Worm (Caenorhabditis elegans) whole organism, L4 larva: ENCODE results near the gene ima-3.

ENCODE experiments used
- F44E2.7 ChIP-seq: fragments of 200-800 bp; sonication (Bioruptor generic); IDR thresholded peaks from 2 replicates; pipeline ENCODE4 v2.1.2; 2022; ENCODE audit warnings: missing genetic modification characterization, missing compliant biosample characterization
- R02D3.7 ChIP-seq: fragments of 150-350 bp; sonication (generic microtip); optimal IDR thresholded peaks from 3 replicates; lab custom pipeline; 2014; ENCODE audit warnings: missing biosample characterization, missing genetic modification characterization
- T20F7.1 ChIP-seq: fragments of 200-800 bp; sonication (Bioruptor generic); optimal IDR thresholded peaks from 2 replicates; lab custom pipeline; 2018; ENCODE audit warnings: mild to moderate bottlenecking, missing genetic modification characterization, missing compliant biosample characterization
- Y105C5A.15 ChIP-seq: fragments of 200-800 bp; sonication (Bioruptor generic); IDR thresholded peaks from 2 replicates; pipeline ENCODE4 v1.3.6; 2022; ENCODE audit warnings: missing genetic modification characterization, missing compliant biosample characterization
- Y48G9A.11 ChIP-seq: fragments of 200-800 bp; sonication (Bioruptor generic); IDR thresholded peaks from 2 replicates; pipeline ENCODE4 v1.3.6; 2022; ENCODE audit warnings: missing genetic modification reagents, missing genetic modification characterization, missing compliant biosample characterization
- Y5F2A.4 ChIP-seq: fragments of 200-800 bp; sonication (Bioruptor generic); optimal IDR thresholded peaks from 2 replicates; lab custom pipeline; 2018; ENCODE audit warnings: mild to moderate bottlenecking, missing genetic modification characterization, missing compliant biosample characterization
- ZK337.2 ChIP-seq: fragments of 200-800 bp; sonication (Bioruptor generic); IDR thresholded peaks from 2 replicates; pipeline ENCODE4 v1.3.6; 2022; ENCODE audit warnings: missing genetic modification reagents, missing genetic modification characterization, missing compliant biosample characterization
- attf-4 ChIP-seq: sonication (generic microtip); optimal IDR thresholded peaks from 3 replicates; lab custom pipeline; 2017; ENCODE audit warnings: missing biosample characterization, missing genetic modification characterization
- ceh-20 ChIP-seq: fragments of 200-800 bp; sonication (Bioruptor generic); IDR thresholded peaks from 2 replicates; pipeline ENCODE4 v1.3.6; 2022; ENCODE audit warnings: missing genetic modification reagents, missing genetic modification characterization, missing compliant biosample characterization
- ceh-28 ChIP-seq: fragments of 150-350 bp; optimal IDR thresholded peaks from 2 replicates; lab custom pipeline; 2014; ENCODE audit warnings: missing biosample characterization, missing genetic modification reagents, missing genetic modification characterization
- ceh-44 ChIP-seq: fragments of 200-800 bp; sonication (Bioruptor generic); IDR thresholded peaks from 2 replicates; pipeline ENCODE4 v1.3.6; 2022; ENCODE audit warnings: missing genetic modification reagents, missing genetic modification characterization, missing compliant biosample characterization
- ceh-62 ChIP-seq: sonication (generic microtip); optimal IDR thresholded peaks from 2 replicates; lab custom pipeline; 2017; ENCODE audit warnings: missing biosample characterization, missing genetic modification characterization
- ceh-82 ChIP-seq: sonication (generic microtip); optimal IDR thresholded peaks from 2 replicates; lab custom pipeline; 2017; ENCODE audit warnings: missing biosample characterization, missing genetic modification characterization
- ces-1 ChIP-seq: fragments of 150-350 bp; sonication (generic microtip); optimal IDR thresholded peaks from 4 replicates; lab custom pipeline; 2014; ENCODE audit warnings: missing biosample characterization, missing genetic modification reagents, missing genetic modification characterization
- ctbp-1 ChIP-seq: fragments of 200-800 bp; sonication (Bioruptor generic); IDR thresholded peaks from 2 replicates; pipeline ENCODE4 v1.3.6; 2022; ENCODE audit warnings: missing genetic modification reagents, missing genetic modification characterization, missing compliant biosample characterization
- daf-12 ChIP-seq: fragments of 150-350 bp; optimal IDR thresholded peaks from 2 replicates; lab custom pipeline; 2014; ENCODE audit warnings: missing biosample characterization, missing genetic modification reagents, missing genetic modification characterization
- daf-16 ChIP-seq, 3 experiments: sonication (generic microtip); optimal IDR thresholded peaks; 2 replicates each; lab custom pipeline; 2016 to 2017; ENCODE audit warnings: missing genetic modification characterization in 3 of 3, missing genetic modification reagents in 3 of 3, mild to moderate bottlenecking in 2 of 3, missing compliant biosample characterization in 2 of 3, missing biosample characterization in 1 of 3, moderate library complexity in 1 of 3
- daf-19 ChIP-seq: fragments of 200-800 bp; sonication (Bioruptor generic); conservative IDR thresholded peaks from 2 replicates; pipeline ENCODE4 v1.3.6; 2022; ENCODE audit warnings: missing genetic modification characterization, missing compliant biosample characterization
- daf-8 ChIP-seq: fragments of 200-800 bp; sonication (Bioruptor generic); IDR thresholded peaks from 2 replicates; pipeline ENCODE4 v1.3.6; 2022; ENCODE audit warnings: missing genetic modification characterization, missing compliant biosample characterization
- dmd-6 ChIP-seq: fragments of 200-800 bp; sonication (Bioruptor generic); IDR thresholded peaks from 2 replicates; pipeline ENCODE4 v1.3.6; 2022; ENCODE audit warnings: missing genetic modification reagents, missing genetic modification characterization, missing compliant biosample characterization
- duxl-1 ChIP-seq: sonication (generic microtip); optimal IDR thresholded peaks from 2 replicates; lab custom pipeline; 2016; ENCODE audit warnings: mild to moderate bottlenecking, missing genetic modification characterization, moderate library complexity, missing compliant biosample characterization; ENCODE audit not compliant: poor library complexity
- egl-27 ChIP-seq: sonication (generic microtip); optimal IDR thresholded peaks from 3 replicates; lab custom pipeline; 2017; ENCODE audit warnings: missing biosample characterization, missing genetic modification reagents, missing genetic modification characterization
- fkh-10 ChIP-seq: fragments of 150-350 bp; optimal IDR thresholded peaks from 2 replicates; lab custom pipeline; 2014; ENCODE audit warnings: missing biosample characterization, missing genetic modification reagents, missing genetic modification characterization
- gei-8 ChIP-seq: fragments of 200-800 bp; sonication (Bioruptor generic); optimal IDR thresholded peaks from 2 replicates; lab custom pipeline; 2018; ENCODE audit warnings: mild to moderate bottlenecking, missing genetic modification characterization, missing compliant biosample characterization
- jun-1 ChIP-seq: fragments of 150-350 bp; optimal IDR thresholded peaks from 2 replicates; lab custom pipeline; 2014; ENCODE audit warnings: missing biosample characterization, missing genetic modification reagents, missing genetic modification characterization
- lim-7 ChIP-seq: fragments of 200-800 bp; sonication (Bioruptor generic); IDR thresholded peaks from 2 replicates; pipeline ENCODE4 v1.3.6; 2022; ENCODE audit warnings: missing genetic modification characterization, missing compliant biosample characterization
- lin-1 ChIP-seq: fragments of 200-800 bp; sonication (Bioruptor generic); IDR thresholded peaks from 2 replicates; pipeline ENCODE4 v1.3.6; 2022; ENCODE audit warnings: missing genetic modification reagents, missing genetic modification characterization, missing compliant biosample characterization
- lin-15B ChIP-seq: fragments of 150-350 bp; sonication (generic microtip); optimal IDR thresholded peaks from 3 replicates; lab custom pipeline; 2014; ENCODE audit warnings: missing biosample characterization, missing genetic modification characterization
- lin-39 ChIP-seq: fragments of 150-350 bp; optimal IDR thresholded peaks from 2 replicates; lab custom pipeline; 2014; ENCODE audit warnings: missing biosample characterization, missing genetic modification reagents, missing genetic modification characterization
- lsy-2 ChIP-seq, 2 experiments: fragments of 150-350 bp in 1 of 2; sonication (generic microtip) in 1 of 2; optimal IDR thresholded peaks; 2 replicates each; lab custom pipeline; 2014 to 2017; ENCODE audit warnings: missing biosample characterization in 2 of 2, missing genetic modification characterization in 2 of 2
- madf-5 ChIP-seq, 2 experiments: fragments of 200-800 bp; sonication (Bioruptor generic); IDR thresholded peaks; 2 replicates each; pipeline ENCODE4 v1.3.6; 2022; ENCODE audit warnings: missing compliant biosample characterization in 2 of 2, missing genetic modification characterization in 2 of 2
- mdl-1 ChIP-seq, 2 experiments: fragments of 150-350 bp in 1 of 2; sonication (generic microtip) in 1 of 2; optimal IDR thresholded peaks; 2 replicates each; lab custom pipeline; 2014 to 2017; ENCODE audit warnings: missing biosample characterization in 2 of 2, missing genetic modification characterization in 2 of 2
- mep-1 ChIP-seq: fragments of 150-350 bp; sonication (generic microtip); optimal IDR thresholded peaks from 3 replicates; lab custom pipeline; 2014; ENCODE audit warnings: missing biosample characterization, missing genetic modification characterization
- mes-2 ChIP-seq: sonication (generic microtip); optimal IDR thresholded peaks from 2 replicates; lab custom pipeline; 2016; ENCODE audit warnings: missing genotype, mild to moderate bottlenecking, missing genetic modification characterization, missing compliant biosample characterization; ENCODE audit not compliant: poor library complexity, severe bottlenecking
- nhr-10 ChIP-seq: fragments of 150-350 bp; optimal IDR thresholded peaks from 2 replicates; lab custom pipeline; 2014; ENCODE audit warnings: missing biosample characterization, missing genetic modification characterization
- nhr-102 ChIP-seq: sonication (generic microtip); optimal IDR thresholded peaks from 2 replicates; lab custom pipeline; 2016; ENCODE audit warnings: mild to moderate bottlenecking, missing genetic modification characterization, moderate library complexity, missing compliant biosample characterization
- nhr-111 ChIP-seq: fragments of 200-800 bp; sonication (Bioruptor generic); optimal IDR thresholded peaks from 2 replicates; lab custom pipeline; 2018; ENCODE audit warnings: mild to moderate bottlenecking, missing genetic modification characterization, missing compliant biosample characterization
- nhr-237 ChIP-seq: sonication (generic microtip); optimal IDR thresholded peaks from 2 replicates; lab custom pipeline; 2017; ENCODE audit warnings: missing biosample characterization, missing genetic modification characterization
- nhr-28 ChIP-seq: fragments of 150-350 bp; optimal IDR thresholded peaks from 2 replicates; lab custom pipeline; 2014; ENCODE audit warnings: missing biosample characterization, missing genetic modification characterization
- nhr-42 ChIP-seq: fragments of 200-800 bp; sonication (Bioruptor generic); IDR thresholded peaks from 2 replicates; pipeline ENCODE4 v1.3.6; 2022; ENCODE audit warnings: missing genetic modification characterization, missing compliant biosample characterization
- nhr-48 ChIP-seq: sonication (generic microtip); optimal IDR thresholded peaks from 2 replicates; lab custom pipeline; 2016; ENCODE audit warnings: mild to moderate bottlenecking, missing genetic modification characterization, missing compliant biosample characterization
- pqm-1 ChIP-seq: sonication (generic microtip); optimal IDR thresholded peaks from 2 replicates; lab custom pipeline; 2017; ENCODE audit warnings: missing biosample characterization, missing genetic modification characterization
- saeg-2 ChIP-seq: fragments of 200-800 bp; sonication (Bioruptor generic); IDR thresholded peaks from 2 replicates; pipeline ENCODE4 v1.3.6; 2022; ENCODE audit warnings: missing genetic modification reagents, missing genetic modification characterization, missing compliant biosample characterization
- sdz-12 ChIP-seq: fragments of 200-800 bp; sonication (Bioruptor generic); optimal IDR thresholded peaks from 2 replicates; lab custom pipeline; 2018; ENCODE audit warnings: mild to moderate bottlenecking, missing genetic modification characterization, missing compliant biosample characterization
- set-16 ChIP-seq: fragments of 200-800 bp; sonication (Bioruptor generic); IDR thresholded peaks from 2 replicates; pipeline ENCODE4 v1.3.6; 2022; ENCODE audit warnings: missing genetic modification reagents, missing genetic modification characterization, missing compliant biosample characterization
- spr-1 ChIP-seq: sonication (generic microtip); optimal IDR thresholded peaks from 2 replicates; lab custom pipeline; 2016; ENCODE audit warnings: mild to moderate bottlenecking, missing genetic modification characterization, missing compliant biosample characterization
- tag-97 ChIP-seq: fragments of 200-800 bp; sonication (Bioruptor generic); IDR thresholded peaks from 2 replicates; pipeline ENCODE4 v1.3.6; 2022; ENCODE audit warnings: missing genetic modification characterization, missing compliant biosample characterization
- tra-1 ChIP-seq: fragments of 200-800 bp; sonication (Bioruptor generic); IDR thresholded peaks from 2 replicates; pipeline ENCODE4 v1.3.6; 2022; ENCODE audit warnings: missing genetic modification reagents, missing genetic modification characterization, missing compliant biosample characterization
- vab-7 ChIP-seq: fragments of 200-800 bp; sonication (Bioruptor generic); IDR thresholded peaks from 2 replicates; pipeline ENCODE4 v1.3.6; 2022; ENCODE audit warnings: missing genetic modification reagents, missing genetic modification characterization, missing compliant biosample characterization
- zfp-3 ChIP-seq: fragments of 200-800 bp; sonication (Bioruptor generic); conservative IDR thresholded peaks from 2 replicates; pipeline ENCODE4 v1.3.6; 2022; ENCODE audit warnings: missing genetic modification reagents, missing genetic modification characterization, missing compliant biosample characterization
- ztf-11 ChIP-seq: fragments of 150-350 bp; optimal IDR thresholded peaks from 2 replicates; lab custom pipeline; 2014; ENCODE audit warnings: missing biosample characterization, missing genetic modification characterization

ima-3 gene

DNA sequence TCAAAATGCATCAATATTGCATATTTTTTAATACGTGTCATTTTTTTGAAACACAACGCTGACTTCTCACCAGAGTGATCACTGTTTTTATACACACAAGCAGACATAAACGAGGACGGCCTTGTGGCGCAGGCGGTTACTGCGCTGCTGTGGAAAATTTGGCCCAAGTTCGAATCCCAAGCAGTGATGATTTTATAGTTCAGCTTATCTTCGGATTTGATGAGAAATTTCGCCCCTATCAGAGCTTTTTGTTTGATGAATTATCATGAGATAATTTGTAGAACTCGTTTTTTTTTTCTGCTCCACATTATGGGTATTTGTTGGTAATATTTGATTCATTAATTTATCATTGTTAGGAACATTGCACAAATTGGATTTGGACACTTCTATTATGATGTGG lies 12.5 kb upstream of the ima-3 start (continued):
- TF ChIP-seq R02D3.7 (tag; lab: Kevin White, UChicago) (peak; percentile 34), daf-19 (GFP tag; lab: Robert Waterston, UW) (no peak; the same call in 1 of the 2 replicates), mdl-1 (tag; optimal IDR thresholded peaks at IDR 0.05; lab: Kevin White, UChicago) (peak in 1 of 2 experiments; percentile 21), mep-1 (tag; lab: Kevin White, UChicago) (peak; percentile 86), daf-8 (GFP tag; lab: Robert Waterston, UW) (no peak), madf-5 (GFP tag; IDR thresholded peaks at IDR 0.05; lab: Robert Waterston, UW) (peak; percentile 90 to 95), jun-1 (tag; lab: Kevin White, UChicago) (peak; percentile 41), nhr-28 (tag; lab: Kevin White, UChicago) (peak; percentile 25), nhr-48 (tag; lab: Kevin White, UChicago) (peak; percentile 81), ceh-20 (GFP tag; lab: Robert Waterston, UW) (no peak; the same call in none of the 2 replicates), vab-7 (GFP tag; lab: Robert Waterston, UW) (peak; percentile 95), zfp-3 (GFP tag; lab: Robert Waterston, UW) (peak; percentile 84), saeg-2 (GFP tag; lab: Robert Waterston, UW) (peak; percentile 79), nhr-42 (peak; percentile 87), lin-1 (GFP tag; lab: Robert Waterston, UW) (peak; percentile 92), spr-1 (peak; percentile 89), lsy-2 (tag; optimal IDR thresholded peaks at IDR 0.05; lab: Kevin White, UChicago) (peak in 1 of 2 experiments; percentile 75), tra-1 (peak; percentile 90), ctbp-1 (GFP tag; lab: Robert Waterston, UW) (peak; percentile 94), Y105C5A.15 (GFP tag; lab: Robert Waterston, UW) (peak; percentile 98), mes-2 (tag; lab: Kevin White, UChicago) (peak; percentile 93), ztf-11 (no peak), duxl-1 (peak; percentile 94), lim-7 (peak; percentile 100), dmd-6 (GFP tag; lab: Robert Waterston, UW) (peak; percentile 73), lin-39 (tag; lab: Kevin White, UChicago) (no peak), sdz-12 (GFP tag; lab: Kevin White, UChicago) (peak; percentile 95), F44E2.7 (GFP tag; lab: Robert Waterston, UW) (peak; percentile 97), ceh-44 (GFP tag; lab: Robert Waterston, UW) (peak; percentile 93), pqm-1 (tag; lab: Kevin White, UChicago) (peak; percentile 7), ceh-82 (tag; lab: Kevin White, UChicago) (no peak), nhr-237 (tag; lab: Kevin White, UChicago) (no peak), ceh-62 (tag; lab: Kevin White, UChicago) (no peak), daf-16 (GFP tag; optimal IDR thresholded peaks at IDR 0.05; lab: Kevin White, UChicago) (peak; percentile 73 to 97), daf-16 (tag; optimal IDR thresholded peaks at IDR 0.05; lab: Kevin White, UChicago) (peak; percentile 82), T20F7.1 (GFP tag; lab: Kevin White, UChicago) (peak; percentile 82), tag-97 (GFP tag; lab: Robert Waterston, UW) (no peak), daf-12 (tag; lab: Kevin White, UChicago) (no peak), gei-8 (GFP tag; lab: Kevin White, UChicago) (peak; percentile 92), ces-1 (GFP tag; lab: Kevin White, UChicago) (peak; percentile 66), egl-27 (no peak), set-16 (GFP tag; lab: Robert Waterston, UW) (0 out of 2 replicates have a peak, but pooled peaks have one; percentile 21), nhr-111 (peak; percentile 96), fkh-10 (GFP tag; lab: Kevin White, UChicago) (no peak), attf-4 (peak; percentile 68), nhr-10 (tag; lab: Kevin White, UChicago) (no peak), ceh-28 (tag; lab: Kevin White, UChicago) (no peak), nhr-102 (tag; lab: Kevin White, UChicago) (peak; percentile 81), Y48G9A.11 (GFP tag; lab: Robert Waterston, UW) (peak; percentile 89), lin-15B (tag; lab: Kevin White, UChicago) (no peak), ZK337.2 (GFP tag; lab: Robert Waterston, UW) (peak; percentile 74; the same call in 1 of the 2 replicates), Y5F2A.4 (peak; percentile 93)
